Fruit fly (Drosophila melanogaster) S2 (cell line): ENCODE data around the gene Rnp4F.

ENCODE experiments used
- CG8478 ChIP-seq: fragments of >200 bp; optimal IDR thresholded peaks from 2 replicates; lab custom pipeline; 2018
- CTCF ChIP-seq, 2 experiments: fragments of >200 bp; optimal IDR thresholded peaks; 2 replicates each; lab custom pipeline; 2018

DNA sequence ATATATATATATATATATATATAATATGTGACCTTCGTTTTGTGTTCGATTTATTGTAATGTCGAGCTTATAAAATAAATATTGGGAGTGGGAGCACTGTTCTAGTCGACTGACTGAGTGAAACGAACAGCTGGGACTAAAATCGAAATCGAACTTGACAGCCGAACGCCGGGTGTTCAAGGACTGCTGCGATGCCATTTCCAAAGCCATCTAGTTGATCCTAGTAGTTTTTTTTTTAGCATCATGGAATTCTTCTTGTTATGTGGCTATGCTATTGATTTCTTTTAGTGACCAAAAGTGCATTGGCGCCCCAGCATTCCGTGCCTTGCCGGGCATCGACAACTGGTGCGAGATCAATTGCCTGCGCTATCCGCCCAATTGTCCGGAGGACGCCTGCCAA is 16.9 kb downstream of the Rnp4F start, which contains the start of gene CG3323:
- no peak for TF ChIP-seq CG8478 (lab: Kevin White, UChicago)
- TF ChIP-seq CTCF (optimal IDR thresholded peaks at IDR 0.05; lab: Kevin White, UChicago), result no peak
